Fruit fly (Drosophila melanogaster) whole organism, embryonic: ENCODE data around the gene Pis.

ENCODE experiments used
- Abd-B ChIP-seq: fragments of 200-800 bp; sonication (Bioruptor generic); optimal IDR thresholded peaks from 2 replicates; lab custom pipeline; 2018; ENCODE audit warnings: missing biosample characterization, mild to moderate bottlenecking, missing genetic modification characterization, moderate library complexity
- Asciz ChIP-seq: fragments of 200-800 bp; sonication (Bioruptor generic); optimal IDR thresholded peaks from 2 replicates; lab custom pipeline; 2017; ENCODE audit warnings: missing biosample characterization, mild to moderate bottlenecking, missing genetic modification characterization, missing genetic modification reagents
- CG10209 ChIP-seq: fragments of 200-800 bp; sonication (Bioruptor generic); optimal IDR thresholded peaks from 3 replicates; lab custom pipeline; 2017; ENCODE audit warnings: missing biosample characterization, mild to moderate bottlenecking, missing genetic modification characterization, missing genetic modification reagents
- CG10366 ChIP-seq: fragments of 200-800 bp; sonication (Bioruptor generic); IDR thresholded peaks from 2 replicates; pipeline ENCODE4 v1.3.6; 2022; ENCODE audit warnings: missing biosample characterization, missing genetic modification characterization
- CG11085 ChIP-seq: fragments of 200-800 bp; sonication (Bioruptor generic); IDR thresholded peaks from 2 replicates; pipeline ENCODE4 v1.3.6; 2022; ENCODE audit warnings: missing biosample characterization, missing genetic modification characterization
- CG11093 ChIP-seq: fragments of 200-800 bp; sonication (Bioruptor generic); IDR thresholded peaks from 3 replicates; pipeline ENCODE4 v1.3.6; 2022; ENCODE audit warnings: missing biosample characterization, missing genetic modification characterization
- CG11456 ChIP-seq: fragments of 200-800 bp; sonication (Bioruptor generic); IDR thresholded peaks from 3 replicates; pipeline ENCODE4 v1.3.6; 2022; ENCODE audit warnings: missing biosample characterization, missing genetic modification characterization
- CG12236 ChIP-seq: fragments of 200-800 bp; sonication (Bioruptor generic); optimal IDR thresholded peaks from 2 replicates; lab custom pipeline; 2016; ENCODE audit warnings: missing biosample characterization, missing genetic modification characterization
- CG12391 ChIP-seq: fragments of 200-800 bp; sonication (Bioruptor generic); optimal IDR thresholded peaks from 3 replicates; lab custom pipeline; 2018; ENCODE audit warnings: missing biosample characterization, mild to moderate bottlenecking, missing genetic modification characterization, moderate library complexity
- CG13296 ChIP-seq: fragments of 200-800 bp; sonication (Bioruptor generic); optimal IDR thresholded peaks from 3 replicates; lab custom pipeline; 2018; ENCODE audit warnings: missing biosample characterization, mild to moderate bottlenecking, missing genetic modification characterization
- CG15269 ChIP-seq: fragments of 200-800 bp; sonication (Bioruptor generic); optimal IDR thresholded peaks from 2 replicates; lab custom pipeline; 2018; ENCODE audit warnings: missing biosample characterization, mild to moderate bottlenecking, missing genetic modification characterization, moderate library complexity
- CG15479 ChIP-seq: fragments of 200-800 bp; sonication (Bioruptor generic); optimal IDR thresholded peaks from 3 replicates; lab custom pipeline; 2019; ENCODE audit warnings: missing biosample characterization, mild to moderate bottlenecking, missing genetic modification characterization, moderate library complexity
- CG1603 ChIP-seq: fragments of 200-800 bp; sonication (Bioruptor generic); optimal IDR thresholded peaks from 2 replicates; lab custom pipeline; 2019; ENCODE audit warnings: missing biosample characterization, mild to moderate bottlenecking, missing genetic modification characterization, moderate library complexity
- CG18619 ChIP-seq: fragments of 200-800 bp; sonication (Bioruptor generic); optimal IDR thresholded peaks from 3 replicates; lab custom pipeline; 2017; ENCODE audit warnings: missing biosample characterization, mild to moderate bottlenecking, missing genetic modification characterization
- CG31388 ChIP-seq: fragments of 200-800 bp; sonication (Bioruptor generic); optimal IDR thresholded peaks from 2 replicates; lab custom pipeline; 2016; ENCODE audit warnings: missing biosample characterization, missing genetic modification characterization
- CG4282 ChIP-seq: fragments of 200-800 bp; sonication (Bioruptor generic); optimal IDR thresholded peaks from 2 replicates; lab custom pipeline; 2016; ENCODE audit warnings: missing biosample characterization, missing genetic modification characterization
- CG4328 ChIP-seq: fragments of 200-800 bp; sonication (Bioruptor generic); optimal IDR thresholded peaks from 3 replicates; lab custom pipeline; 2017; ENCODE audit warnings: missing biosample characterization, missing genetic modification reagents, missing genetic modification characterization
- CG6175 ChIP-seq: fragments of 200-800 bp; sonication (Bioruptor generic); IDR thresholded peaks from 3 replicates; pipeline ENCODE4 v1.3.6; 2022; ENCODE audit warnings: missing biosample characterization, missing genetic modification characterization
- Chrac-16 ChIP-seq: fragments of 200-800 bp; sonication (Bioruptor generic); optimal IDR thresholded peaks from 3 replicates; lab custom pipeline; 2016; ENCODE audit warnings: missing biosample characterization, missing genetic modification characterization
- D19B ChIP-seq: fragments of 200-800 bp; sonication (Bioruptor generic); optimal IDR thresholded peaks from 2 replicates; lab custom pipeline; 2017; ENCODE audit warnings: missing biosample characterization, mild to moderate bottlenecking, missing genetic modification characterization
- Dip2 ChIP-seq: fragments of 200-800 bp; sonication (Bioruptor generic); IDR thresholded peaks from 2 replicates; pipeline ENCODE4 v1.3.6; 2022; ENCODE audit warnings: missing biosample characterization, missing genetic modification characterization
- Ets97D ChIP-seq: fragments of 200-800 bp; sonication (Bioruptor generic); optimal IDR thresholded peaks from 3 replicates; lab custom pipeline; 2016; ENCODE audit warnings: missing biosample characterization, missing genetic modification characterization
- Fer2 ChIP-seq: fragments of 200-800 bp; sonication (Bioruptor generic); optimal IDR thresholded peaks from 2 replicates; lab custom pipeline; 2018; ENCODE audit warnings: missing biosample characterization, mild to moderate bottlenecking, missing genetic modification characterization, moderate library complexity
- HLHmδ ChIP-seq: fragments of 200-800 bp; sonication (Bioruptor generic); optimal IDR thresholded peaks from 2 replicates; lab custom pipeline; 2018; ENCODE audit warnings: missing biosample characterization, mild to moderate bottlenecking, missing genetic modification characterization, moderate library complexity
- Hsf ChIP-seq: fragments of 200-800 bp; sonication (Bioruptor generic); optimal IDR thresholded peaks from 3 replicates; lab custom pipeline; 2016; ENCODE audit warnings: missing biosample characterization, missing genetic modification characterization
- MBD-R2 ChIP-seq: fragments of 200-800 bp; sonication (Bioruptor generic); IDR thresholded peaks from 2 replicates; pipeline ENCODE4 v1.3.6; 2022; ENCODE audit warnings: missing biosample characterization, missing genetic modification characterization
- NC2α ChIP-seq: fragments of 200-800 bp; sonication (Bioruptor generic); optimal IDR thresholded peaks from 2 replicates; lab custom pipeline; 2016; ENCODE audit warnings: missing biosample characterization, missing genetic modification characterization
- NFAT ChIP-seq: fragments of 200-800 bp; sonication (Bioruptor generic); IDR thresholded peaks from 2 replicates; pipeline ENCODE4 v1.3.6; 2022; ENCODE audit warnings: missing biosample characterization, missing genetic modification characterization
- Poxn ChIP-seq: fragments of 200-800 bp; sonication (Bioruptor generic); IDR thresholded peaks from 2 replicates; pipeline ENCODE4 v1.3.6; 2022; ENCODE audit warnings: missing biosample characterization, missing genetic modification characterization
- Usf ChIP-seq: fragments of 200-800 bp; sonication (Bioruptor generic); optimal IDR thresholded peaks from 2 replicates; lab custom pipeline; 2017; ENCODE audit warnings: missing genotype, missing biosample characterization, missing genetic modification characterization
- ab ChIP-seq: fragments of 200-800 bp; sonication (Bioruptor generic); optimal IDR thresholded peaks from 2 replicates; lab custom pipeline; 2016; ENCODE audit warnings: missing biosample characterization, missing genetic modification characterization
- amos ChIP-seq: fragments of 200-800 bp; sonication (Bioruptor generic); IDR thresholded peaks from 2 replicates; pipeline ENCODE4 v1.3.6; 2022; ENCODE audit warnings: missing biosample characterization, missing genetic modification characterization; ENCODE audit not compliant: partially characterized antibody
- ap ChIP-seq: fragments of 200-800 bp; sonication (Bioruptor generic); IDR thresholded peaks from 2 replicates; pipeline ENCODE4 v1.3.6; 2022; ENCODE audit warnings: missing biosample characterization, missing genetic modification characterization
- bigmax ChIP-seq: fragments of 200-800 bp; sonication (Bioruptor generic); optimal IDR thresholded peaks from 2 replicates; lab custom pipeline; 2018; ENCODE audit warnings: missing biosample characterization, mild to moderate bottlenecking, missing genetic modification characterization
- ci ChIP-seq: fragments of 200-800 bp; sonication (Bioruptor generic); IDR thresholded peaks from 3 replicates; pipeline ENCODE4 v1.3.6; 2022; ENCODE audit warnings: missing biosample characterization, missing genetic modification characterization
- crol ChIP-seq: fragments of 200-800 bp; sonication (Bioruptor generic); IDR thresholded peaks from 2 replicates; pipeline ENCODE4 v1.3.6; 2022; ENCODE audit warnings: missing biosample characterization, missing genetic modification characterization
- disco-r ChIP-seq: fragments of 200-800 bp; sonication (Bioruptor generic); optimal IDR thresholded peaks from 2 replicates; lab custom pipeline; 2016; ENCODE audit warnings: missing biosample characterization, missing genetic modification characterization
- dpn ChIP-seq, 2 experiments: fragments of 200-800 bp; sonication (Bioruptor generic); optimal IDR thresholded peaks; 3 replicates each; lab custom pipeline; 2016; ENCODE audit warnings: missing biosample characterization in 2 of 2, missing genetic modification characterization in 2 of 2
- gsb-n ChIP-seq: fragments of 200-800 bp; sonication (Bioruptor generic); optimal IDR thresholded peaks from 3 replicates; lab custom pipeline; 2018; ENCODE audit warnings: missing biosample characterization, mild to moderate bottlenecking, missing genetic modification characterization
- insv ChIP-seq, 2 experiments: fragments of 200-800 bp; sonication (Bioruptor generic); optimal IDR thresholded peaks; 3 replicates each; lab custom pipeline; 2016 to 2018; ENCODE audit warnings: missing biosample characterization in 2 of 2, missing genetic modification characterization in 2 of 2
- lilli ChIP-seq: fragments of 200-800 bp; sonication (Bioruptor generic); optimal IDR thresholded peaks from 3 replicates; lab custom pipeline; 2016; ENCODE audit warnings: missing biosample characterization, missing genetic modification characterization
- nerfin-2 ChIP-seq: fragments of 200-800 bp; sonication (Bioruptor generic); IDR thresholded peaks from 2 replicates; pipeline ENCODE4 v1.3.6; 2022; ENCODE audit warnings: missing biosample characterization, missing genetic modification characterization; ENCODE audit not compliant: partially characterized antibody
- oc ChIP-seq: fragments of 200-800 bp; sonication (Bioruptor generic); optimal IDR thresholded peaks from 2 replicates; lab custom pipeline; 2018; ENCODE audit warnings: missing biosample characterization, mild to moderate bottlenecking, missing genetic modification characterization, moderate library complexity
- p53 ChIP-seq: fragments of 200-800 bp; sonication (Bioruptor generic); optimal IDR thresholded peaks from 2 replicates; lab custom pipeline; 2016; ENCODE audit warnings: missing biosample characterization, missing genetic modification characterization
- pb ChIP-seq: fragments of 200-800 bp; sonication (Bioruptor generic); optimal IDR thresholded peaks from 3 replicates; lab custom pipeline; 2016; ENCODE audit warnings: missing biosample characterization, missing genetic modification characterization
- pros ChIP-seq: fragments of 200-800 bp; sonication (Bioruptor generic); optimal IDR thresholded peaks from 3 replicates; lab custom pipeline; 2019; ENCODE audit warnings: missing biosample characterization, mild to moderate bottlenecking, missing genetic modification characterization, moderate library complexity
- repo ChIP-seq: fragments of 200-800 bp; sonication (Bioruptor generic); optimal IDR thresholded peaks from 2 replicates; lab custom pipeline; 2016; ENCODE audit warnings: missing biosample characterization, missing genetic modification characterization
- sima ChIP-seq: fragments of 200-800 bp; sonication (Bioruptor generic); optimal IDR thresholded peaks from 2 replicates; lab custom pipeline; 2016; ENCODE audit warnings: missing biosample characterization, missing genetic modification characterization
- sug ChIP-seq: fragments of 200-800 bp; optimal IDR thresholded peaks from 2 replicates; lab custom pipeline; 2019; ENCODE audit warnings: missing biosample characterization, mild to moderate bottlenecking, missing genetic modification characterization, moderate library complexity
- tap ChIP-seq: fragments of 200-800 bp; optimal IDR thresholded peaks from 3 replicates; lab custom pipeline; 2019; ENCODE audit warnings: missing biosample characterization, mild to moderate bottlenecking, missing genetic modification characterization, moderate library complexity
- ttk ChIP-seq: fragments of 200-800 bp; sonication (Bioruptor generic); IDR thresholded peaks from 2 replicates; pipeline ENCODE4 v2.1.2; 2022; ENCODE audit warnings: missing biosample characterization, missing genetic modification characterization
- usp ChIP-seq: fragments of >200 bp; optimal IDR thresholded peaks from 2 replicates; lab custom pipeline; 2017; ENCODE audit warnings: missing biosample characterization, missing genetic modification characterization

Gene Pis

DNA sequence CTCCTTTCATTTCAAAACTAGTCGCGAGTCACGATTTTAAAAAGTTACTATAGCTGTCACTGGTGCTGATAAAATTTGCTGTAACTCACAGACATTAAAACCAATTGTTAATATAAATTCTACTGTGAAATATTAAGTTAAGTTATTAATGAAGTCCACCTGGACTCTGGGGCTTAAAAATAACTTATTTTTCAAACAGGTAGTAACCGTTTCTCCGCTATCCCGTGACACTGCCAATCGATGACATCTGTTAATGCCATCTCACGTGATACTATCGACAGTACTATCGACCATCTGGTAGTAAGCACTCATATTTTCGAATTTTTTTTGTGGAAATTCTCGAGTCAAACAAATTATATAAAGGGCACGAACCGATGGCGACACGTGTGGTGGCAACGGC lies 30.4 kb upstream of the Pis start, which contains the start of the genes CG12379 and MagR (continued):
- TF ChIP-seq Fer2 (tag; lab: Kevin White, UChicago) (peak; percentile 57), NC2α (GFP tag; lab: Kevin White, UChicago) (no peak), sug (tag; lab: Kevin White, UChicago) (peak; percentile 83), Abd-B (GFP tag; lab: Kevin White, UChicago) (peak; percentile 63), Asciz (GFP tag; lab: Kevin White, UChicago) (no peak), CG4282 (GFP tag; lab: Kevin White, UChicago) (no peak), pros (no peak), repo (no peak), sima (no peak), amos (GFP tag; lab: Robert Waterston, UW) (peak; percentile 78), CG13296 (GFP tag; lab: Kevin White, UChicago) (peak; percentile 64), CG12236 (GFP tag; lab: Kevin White, UChicago) (peak; percentile 2), usp (no peak), disco-r (GFP tag; lab: Kevin White, UChicago) (peak; percentile 18), CG18619 (GFP tag; lab: Kevin White, UChicago) (peak; percentile 29), gsb-n (tag; lab: Kevin White, UChicago) (no peak), tap (tag; lab: Kevin White, UChicago) (no peak), CG15269 (no peak), HLHmδ (GFP tag; lab: Kevin White, UChicago) (no peak), nerfin-2 (GFP tag; lab: Robert Waterston, UW) (peak; percentile 62), ci (GFP tag; lab: Robert Waterston, UW) (no peak), ab (GFP tag; lab: Kevin White, UChicago) (no peak), NFAT (GFP tag; lab: Robert Waterston, UW) (peak; percentile 39; the same call in 1 of the 2 replicates), bigmax (GFP tag; lab: Kevin White, UChicago) (no peak), CG31388 (GFP tag; lab: Kevin White, UChicago) (no peak), D19B (GFP tag; lab: Kevin White, UChicago) (no peak), Usf (peak; percentile 22), p53 (GFP tag; lab: Kevin White, UChicago) (no peak), CG10366 (GFP tag; lab: Robert Waterston, UW) (peak; percentile 28; the same call in 1 of the 2 replicates), CG11093 (no peak), CG12391 (tag; lab: Kevin White, UChicago) (peak; percentile 65), MBD-R2 (GFP tag; lab: Robert Waterston, UW) (peak; percentile 48; the same call in 1 of the 2 replicates), ttk (GFP tag; lab: Robert Waterston, UW) (no peak), Hsf (peak; percentile 63), Dip2 (GFP tag; lab: Robert Waterston, UW) (no peak), oc (no peak), crol (GFP tag; lab: Robert Waterston, UW) (no peak), lilli (GFP tag; lab: Kevin White, UChicago) (peak; percentile 82), Poxn (GFP tag; lab: Robert Waterston, UW) (no peak), CG11085 (no peak; the same call in 1 of the 2 replicates), CG6175 (GFP tag; lab: Robert Waterston, UW) (no peak), CG11456 (GFP tag; lab: Robert Waterston, UW) (no peak), Ets97D (GFP tag; lab: Kevin White, UChicago) (peak; percentile 30), CG10209 (no peak), CG15479 (GFP tag; lab: Kevin White, UChicago) (no peak), insv (GFP tag; optimal IDR thresholded peaks at IDR 0.05; lab: Kevin White, UChicago) (peak in 1 of 2 experiments; percentile 48), pb (GFP tag; lab: Kevin White, UChicago) (no peak), Chrac-16 (GFP tag; lab: Kevin White, UChicago) (peak; percentile 57), ap (GFP tag; lab: Robert Waterston, UW) (no peak), CG4328 (no peak), CG1603 (tag; lab: Kevin White, UChicago) (peak; percentile 57), dpn (GFP tag; optimal IDR thresholded peaks at IDR 0.05; lab: Kevin White, UChicago) (peak; percentile 53 to 71)
